Worm (Caenorhabditis elegans): ENCODE measurements around the gene T10B5.10.

DNA sequence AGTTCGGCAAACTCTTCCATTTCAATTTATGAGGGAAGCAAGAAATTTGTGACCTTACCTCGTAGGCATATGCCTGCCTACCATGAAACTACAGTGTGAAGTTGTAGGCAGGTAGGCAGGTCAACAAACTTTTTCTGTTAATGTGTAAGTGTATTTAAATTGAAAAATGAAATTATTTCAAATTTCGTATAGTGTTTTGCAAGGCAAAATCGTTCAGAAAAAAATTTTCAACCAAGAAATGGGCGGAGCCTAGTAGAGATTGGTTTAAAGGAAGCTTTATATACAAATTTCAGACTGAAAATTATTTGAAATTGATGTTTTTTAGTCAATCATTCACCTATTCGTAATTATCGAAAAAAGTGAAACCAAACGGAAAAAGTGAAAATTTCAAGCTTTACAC is 1.8 kb upstream of the T10B5.10 start:
- no peak for TF ChIP-seq klf-2 (GFP tag; conservative IDR thresholded peaks at IDR 0.05)
- no peak for TF ChIP-seq ztf-29 (GFP tag; IDR thresholded peaks at IDR 0.05)
- TF ChIP-seq T22C8.4 (GFP tag; IDR thresholded peaks at IDR 0.05) = no peak

All from whole organism, midembryonic.